Fruit fly (Drosophila melanogaster): ENCODE data around the gene CG9368.

CG9368 gene

dm6 chr3L:19649374-19649948 is 48.0 kb downstream of the CG9368 start, which contains the start of gene Oat (continued):
- no peak for TF ChIP-seq repo (GFP tag; optimal IDR thresholded peaks at IDR 0.05)
- TF ChIP-seq croc (GFP tag; conservative IDR thresholded peaks at IDR 0.05) = no peak
- no peak for TF ChIP-seq CG11696 (GFP tag; IDR thresholded peaks at IDR 0.05)
- no peak for TF ChIP-seq CG2129 (GFP tag; IDR thresholded peaks at IDR 0.05; ENCODE audit: partially characterized antibody)
- no peak for TF ChIP-seq ac (GFP tag; optimal IDR thresholded peaks at IDR 0.05)
- no peak for TF ChIP-seq CG8089 (GFP tag; optimal IDR thresholded peaks at IDR 0.05)
- no peak for TF ChIP-seq CG11093 (GFP tag; IDR thresholded peaks at IDR 0.05)
- TF ChIP-seq E2f2 (GFP tag; IDR thresholded peaks at IDR 0.05) = no peak
- TF ChIP-seq Hr78 (GFP tag; optimal IDR thresholded peaks at IDR 0.05) = peak in 1 of 2 experiments; percentile 68
- no peak for TF ChIP-seq ato (GFP tag; IDR thresholded peaks at IDR 0.05; ENCODE audit: partially characterized antibody)
- no peak for TF ChIP-seq CG32772 (GFP tag; IDR thresholded peaks at IDR 0.05)
- TF ChIP-seq fd64A (GFP tag; optimal IDR thresholded peaks at IDR 0.05) = no peak
- no peak for TF ChIP-seq hth (optimal IDR thresholded peaks at IDR 0.05)
- no peak for TF ChIP-seq wdn (GFP tag; IDR thresholded peaks at IDR 0.05)
- TF ChIP-seq CG7928 (GFP tag; optimal IDR thresholded peaks at IDR 0.05) = no peak
- no peak for TF ChIP-seq ssp (GFP tag; IDR thresholded peaks at IDR 0.05)
- no peak for TF ChIP-seq CG2199 (GFP tag; IDR thresholded peaks at IDR 0.05)
- no peak for TF ChIP-seq chm (GFP tag; IDR thresholded peaks at IDR 0.05)
- TF ChIP-seq tgo (GFP tag; IDR thresholded peaks at IDR 0.05) = no peak
- TF ChIP-seq schlank (tag; optimal IDR thresholded peaks at IDR 0.05) = no peak
- TF ChIP-seq ftz-f1 (GFP tag; optimal IDR thresholded peaks at IDR 0.05) = peak; percentile 87
- TF ChIP-seq NFAT (GFP tag; IDR thresholded peaks at IDR 0.05) = peak; percentile 47; the same call in 1 of the 2 replicates
- no peak for TF ChIP-seq HLH3B (GFP tag; IDR thresholded peaks at IDR 0.05)
- no peak for TF ChIP-seq Dek (tag; optimal IDR thresholded peaks at IDR 0.05)
- TF ChIP-seq Lim3 (GFP tag; IDR thresholded peaks at IDR 0.05) = no peak
- TF ChIP-seq gfzf (GFP tag; optimal IDR thresholded peaks at IDR 0.05) = no peak
- TF ChIP-seq CG14965 (GFP tag; optimal IDR thresholded peaks at IDR 0.05; ENCODE audit: borderline replicate concordance) = no peak
- no peak for TF ChIP-seq CG12942 (GFP tag; optimal IDR thresholded peaks at IDR 0.05)
- no peak for TF ChIP-seq CG9727 (GFP tag; optimal IDR thresholded peaks at IDR 0.05)
- no peak for TF ChIP-seq CG16815 (GFP tag; optimal IDR thresholded peaks at IDR 0.05)
- TF ChIP-seq row (GFP tag; IDR thresholded peaks at IDR 0.05) = no peak
- no peak for TF ChIP-seq CG14710 (tag; optimal IDR thresholded peaks at IDR 0.05)
- no peak for TF ChIP-seq esg (GFP tag; conservative IDR thresholded peaks at IDR 0.05)
- TF ChIP-seq CG13123 (GFP tag; optimal IDR thresholded peaks at IDR 0.05) = no peak
- no peak for TF ChIP-seq zfh2 (GFP tag; optimal IDR thresholded peaks at IDR 0.05)
- no peak for TF ChIP-seq HmgD (GFP tag; optimal IDR thresholded peaks at IDR 0.05)
- TF ChIP-seq aop (GFP tag; IDR thresholded peaks at IDR 0.05) = no peak
- no peak for TF ChIP-seq phol (tag; optimal IDR thresholded peaks at IDR 0.05)
- TF ChIP-seq Chrac-16 (GFP tag; optimal IDR thresholded peaks at IDR 0.05) = no peak
- no peak for TF ChIP-seq sisA (GFP tag; IDR thresholded peaks at IDR 0.05)
- TF ChIP-seq CTCF (GFP tag; optimal IDR thresholded peaks at IDR 0.05) = no peak
- TF ChIP-seq Meics (GFP tag; optimal IDR thresholded peaks at IDR 0.05) = no peak
- TF ChIP-seq CkIIα-i1 (GFP tag; IDR thresholded peaks at IDR 0.05) = no peak
- TF ChIP-seq CG7357 (GFP tag; IDR thresholded peaks at IDR 0.05) = no peak
- no peak for TF ChIP-seq CG8478 (optimal IDR thresholded peaks at IDR 0.05)
- TF ChIP-seq CG14441 (GFP tag; IDR thresholded peaks at IDR 0.05) = no peak
- no peak for TF ChIP-seq bigmax (GFP tag; optimal IDR thresholded peaks at IDR 0.05)
- no peak for TF ChIP-seq CG30020 (tag; optimal IDR thresholded peaks at IDR 0.05)
- TF ChIP-seq wek (GFP tag; optimal IDR thresholded peaks at IDR 0.05) = no peak
- no peak for TF ChIP-seq hbn (GFP tag; IDR thresholded peaks at IDR 0.05; ENCODE audit: partially characterized antibody)
- TF ChIP-seq CG15011 (GFP tag; optimal IDR thresholded peaks at IDR 0.05) = no peak
- no peak for TF ChIP-seq Kr (GFP tag; optimal IDR thresholded peaks at IDR 0.05)
- no peak for TF ChIP-seq Nf-YA (GFP tag; IDR thresholded peaks at IDR 0.05)
